Fruit fly (Drosophila melanogaster) whole organism, adult: Measurements from ENCODE around the gene CG15040.
A peak's percentile ranks its signal among the peaks of the same experiment; 100 is the strongest.

Experiments
- CG11617 ChIP-seq: fragments of 200-800 bp; sonication (Bioruptor generic); optimal IDR thresholded peaks from 2 replicates; lab custom pipeline; 2017; ENCODE audit warnings: mild to moderate bottlenecking, missing biosample characterization, missing genetic modification reagents, missing genetic modification characterization
- CG12768 ChIP-seq: fragments of 200-800 bp; sonication (Bioruptor generic); optimal IDR thresholded peaks from 2 replicates; lab custom pipeline; 2017; ENCODE audit warnings: missing biosample characterization, missing genetic modification characterization, mild to moderate bottlenecking, moderate library complexity, missing genetic modification reagents
- CG14711 ChIP-seq: fragments of 200-800 bp; sonication (Bioruptor generic); optimal IDR thresholded peaks from 2 replicates; lab custom pipeline; 2018; ENCODE audit warnings: missing biosample characterization, mild to moderate bottlenecking, missing genetic modification characterization, moderate library complexity
- CG1620 ChIP-seq: fragments of 200-800 bp; sonication (Bioruptor generic); optimal IDR thresholded peaks from 2 replicates; lab custom pipeline; 2016; ENCODE audit warnings: missing biosample characterization, missing genetic modification characterization
- CG33017 ChIP-seq: fragments of 200-800 bp; sonication (Bioruptor generic); optimal IDR thresholded peaks from 2 replicates; lab custom pipeline; 2018; ENCODE audit warnings: missing biosample characterization, mild to moderate bottlenecking, missing genetic modification characterization, moderate library complexity
- CG5204 ChIP-seq: fragments of 200-800 bp; sonication (Bioruptor generic); optimal IDR thresholded peaks from 2 replicates; lab custom pipeline; 2016; ENCODE audit warnings: missing biosample characterization, missing genetic modification characterization
- CG7045 ChIP-seq: fragments of 200-800 bp; sonication (Bioruptor generic); optimal IDR thresholded peaks from 2 replicates; lab custom pipeline; 2017; ENCODE audit warnings: missing biosample characterization, mild to moderate bottlenecking, missing genetic modification characterization
- CG7101 ChIP-seq: fragments of 200-800 bp; sonication (Bioruptor generic); optimal IDR thresholded peaks from 2 replicates; lab custom pipeline; 2018; ENCODE audit warnings: missing biosample characterization, mild to moderate bottlenecking, missing genetic modification characterization, moderate library complexity
- Clk ChIP-seq: fragments of 200-800 bp; sonication (Bioruptor generic); optimal IDR thresholded peaks from 2 replicates; lab custom pipeline; 2017; ENCODE audit warnings: missing biosample characterization, missing genetic modification characterization
- Crg-1 ChIP-seq: fragments of 200-800 bp; sonication (Bioruptor generic); optimal IDR thresholded peaks from 2 replicates; lab custom pipeline; 2016; ENCODE audit warnings: missing biosample characterization, missing genetic modification characterization
- Hr96 ChIP-seq: fragments of 200-800 bp; sonication (Bioruptor generic); optimal IDR thresholded peaks from 2 replicates; lab custom pipeline; 2016; ENCODE audit warnings: missing biosample characterization, missing genetic modification characterization
- Mnt ChIP-seq: fragments of 200-800 bp; sonication (Bioruptor generic); optimal IDR thresholded peaks from 2 replicates; lab custom pipeline; 2016; ENCODE audit warnings: missing biosample characterization, mild to moderate bottlenecking, missing genetic modification characterization
- bab1 ChIP-seq: fragments of 200-800 bp; sonication (Bioruptor generic); optimal IDR thresholded peaks from 3 replicates; lab custom pipeline; 2019; ENCODE audit warnings: missing biosample characterization, mild to moderate bottlenecking, missing genetic modification characterization, moderate library complexity
- cic ChIP-seq: fragments of 200-800 bp; sonication (Bioruptor generic); optimal IDR thresholded peaks from 2 replicates; lab custom pipeline; 2017; ENCODE audit warnings: missing biosample characterization, mild to moderate bottlenecking, missing genetic modification characterization, moderate library complexity
- cnc ChIP-seq, 2 experiments: fragments of >200 bp; optimal IDR thresholded peaks; 2 replicates each; lab custom pipeline; 2017
- kay ChIP-seq: fragments of 200-800 bp; sonication (Bioruptor generic); peaks from one replicate; lab custom pipeline; 2016; ENCODE audit warnings: missing biosample characterization, missing genetic modification characterization, borderline replicate concordance
- ovo ChIP-seq: fragments of 200-800 bp; sonication (Bioruptor generic); optimal IDR thresholded peaks from 2 replicates; lab custom pipeline; 2016; ENCODE audit warnings: missing biosample characterization, missing genetic modification characterization
- pad ChIP-seq: fragments of 200-800 bp; sonication (Bioruptor generic); optimal IDR thresholded peaks from 3 replicates; lab custom pipeline; 2017; ENCODE audit warnings: missing biosample characterization, missing genetic modification characterization, mild to moderate bottlenecking, moderate library complexity, missing genetic modification reagents
- tj ChIP-seq: fragments of 200-800 bp; sonication (Bioruptor generic); optimal IDR thresholded peaks from 3 replicates; lab custom pipeline; 2017; ENCODE audit warnings: missing biosample characterization, mild to moderate bottlenecking, missing genetic modification characterization, moderate library complexity
- toe ChIP-seq: fragments of 200-800 bp; sonication (Bioruptor generic); optimal IDR thresholded peaks from 2 replicates; lab custom pipeline; 2016; ENCODE audit warnings: missing biosample characterization, missing genetic modification characterization

The CG15040 gene

DNA sequence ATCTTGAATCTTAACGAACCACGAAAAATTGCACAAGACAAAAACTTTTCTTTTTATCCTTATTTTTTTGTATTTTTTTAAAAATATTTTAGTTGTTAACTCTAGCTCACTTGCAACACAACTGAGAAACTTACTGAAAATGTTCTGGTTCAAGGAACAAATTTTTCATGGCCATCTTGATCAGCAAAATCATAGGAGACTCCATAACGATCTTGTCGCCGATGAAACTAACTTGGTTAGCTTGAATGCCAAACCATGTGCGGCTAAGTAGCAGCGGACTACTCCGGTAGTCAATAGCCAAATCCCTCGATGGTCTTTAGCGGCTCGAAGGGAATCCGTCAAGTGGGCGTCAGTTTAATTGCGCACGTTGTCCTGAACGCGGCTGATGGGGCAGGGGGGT is at the start of gene CG15040:
Gene CG15040 (minus strand): TSS at position 101 of the 400 bp plus-strand sequence.
- no peak for TF ChIP-seq CG7101 (tag; lab: Kevin White, UChicago)
- no peak for TF ChIP-seq cic (GFP tag; lab: Kevin White, UChicago)
- TF ChIP-seq CG5204: no peak
- TF ChIP-seq ovo (GFP tag; lab: Kevin White, UChicago): no peak
- no peak for TF ChIP-seq tj (GFP tag; lab: Kevin White, UChicago)
- no peak for TF ChIP-seq Crg-1 (GFP tag; lab: Kevin White, UChicago)
- TF ChIP-seq CG14711 (tag; lab: Kevin White, UChicago): no peak
- TF ChIP-seq CG7045 (GFP tag; lab: Kevin White, UChicago): no peak
- no peak for TF ChIP-seq kay (GFP tag; lab: Kevin White, UChicago)
- no peak for TF ChIP-seq cnc (optimal IDR thresholded peaks at IDR 0.05; lab: Kevin White, UChicago)
- TF ChIP-seq CG33017 (tag; lab: Kevin White, UChicago): no peak
- no peak for TF ChIP-seq Clk (GFP tag; lab: Kevin White, UChicago)
- TF ChIP-seq Mnt: no peak

DNA sequence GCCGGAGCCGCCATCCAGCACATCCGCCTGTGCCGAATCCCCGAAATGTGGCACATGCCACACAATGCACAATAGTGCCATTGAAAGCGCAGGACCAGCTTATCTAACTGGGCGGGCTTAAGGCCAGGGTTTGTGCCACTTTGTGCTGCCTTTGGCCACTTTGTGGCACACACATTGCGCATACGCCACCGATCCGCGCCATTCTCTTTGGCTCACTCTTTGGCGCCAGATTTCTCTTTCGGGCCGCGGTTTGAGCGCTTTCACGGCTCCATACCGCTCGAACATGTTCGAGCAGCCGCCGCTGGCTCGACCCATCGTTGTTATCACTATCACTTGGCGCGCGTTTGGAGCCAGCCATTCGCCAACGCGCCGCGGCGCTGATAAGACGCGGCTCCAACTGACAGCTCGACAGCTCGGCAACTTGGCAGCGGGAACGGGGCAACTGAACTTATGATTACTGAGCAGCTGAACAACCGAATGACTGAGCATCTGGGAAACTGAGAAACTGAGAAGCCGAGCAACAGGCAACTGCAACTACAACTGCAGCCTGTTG is 48.4 kb upstream of the CG15040 start:
- TF ChIP-seq CG7045 (GFP tag; lab: Kevin White, UChicago) (no peak), pad (GFP tag; lab: Kevin White, UChicago) (no peak), ovo (GFP tag; lab: Kevin White, UChicago) (no peak)

DNA sequence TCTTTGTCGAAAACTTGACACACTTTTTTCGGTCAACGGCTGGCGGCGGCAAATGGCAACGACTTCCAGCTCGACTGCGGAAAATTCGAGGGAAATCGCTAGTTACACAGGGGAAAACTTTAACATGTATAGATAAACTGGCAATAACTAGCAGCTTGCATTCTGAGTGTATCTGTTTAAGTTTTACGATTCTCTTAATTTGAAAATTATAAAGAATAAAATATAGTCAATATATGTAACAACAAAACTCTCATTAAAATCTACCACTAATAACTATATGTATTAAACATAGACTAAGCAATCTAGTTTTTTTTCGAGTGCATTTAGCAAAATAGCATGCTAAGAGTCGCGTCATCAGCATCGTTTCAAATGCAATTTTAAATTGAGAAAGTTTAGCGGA is 46.0 kb upstream of the CG15040 start:
- no peak for TF ChIP-seq CG12768 (GFP tag; lab: Kevin White, UChicago)
- no peak for TF ChIP-seq pad (GFP tag; lab: Kevin White, UChicago)
- no peak for TF ChIP-seq tj (GFP tag; lab: Kevin White, UChicago)
- no peak for TF ChIP-seq CG14711 (tag; lab: Kevin White, UChicago)

DNA sequence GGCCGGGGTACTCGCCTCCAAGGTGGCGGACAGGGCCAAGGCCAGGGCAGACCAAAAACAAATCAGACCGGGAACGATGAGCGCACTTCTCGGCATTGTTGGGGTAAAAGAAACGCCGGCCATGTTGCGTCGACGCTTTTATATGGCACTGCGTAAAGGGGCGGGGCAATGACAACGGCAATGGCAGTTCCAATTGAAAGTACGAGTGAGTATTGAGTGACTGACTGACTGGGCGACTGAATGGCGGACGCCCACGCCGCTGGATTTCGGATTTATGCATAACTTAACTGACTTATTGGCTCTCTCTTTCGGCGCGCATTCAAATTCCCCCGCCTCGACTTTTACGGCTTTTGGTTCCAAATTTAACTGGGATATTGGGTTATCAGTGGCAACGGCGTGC is 44.7 kb upstream of the CG15040 start, which contains the start of gene CG6696:
Gene CG6696 (minus strand): TSS at position 101 of the 400 bp plus-strand sequence.
- TF ChIP-seq Hr96 (GFP tag; lab: Kevin White, UChicago): no peak
- no peak for TF ChIP-seq Crg-1 (GFP tag; lab: Kevin White, UChicago)
- TF ChIP-seq CG7045 (GFP tag; lab: Kevin White, UChicago): no peak
- no peak for TF ChIP-seq tj (GFP tag; lab: Kevin White, UChicago)
- no peak for TF ChIP-seq bab1 (GFP tag; lab: Kevin White, UChicago)
- no peak for TF ChIP-seq CG7101 (tag; lab: Kevin White, UChicago)
- TF ChIP-seq pad (GFP tag; lab: Kevin White, UChicago): no peak
- no peak for TF ChIP-seq Mnt

DNA sequence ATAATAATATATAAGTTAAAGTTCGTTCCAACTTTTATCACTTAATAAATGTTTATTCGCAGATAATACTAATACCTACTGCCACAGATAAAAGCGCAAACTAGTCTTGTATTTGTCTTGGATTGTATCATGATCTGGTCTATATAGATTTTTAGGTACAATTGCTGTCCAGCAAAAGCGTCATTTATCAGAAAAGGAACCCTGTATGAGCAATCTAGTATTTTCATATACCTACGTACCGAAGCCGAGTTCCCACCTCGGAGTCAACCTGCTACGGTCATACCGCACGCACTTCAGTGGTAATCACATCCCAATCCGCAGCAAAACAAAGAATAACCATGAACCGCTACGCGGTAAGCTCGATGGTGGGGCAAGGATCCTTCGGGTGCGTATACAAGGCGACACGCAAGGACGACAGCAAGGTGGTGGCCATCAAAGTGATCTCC is 40.1 kb upstream of the CG15040 start, which contains the start of gene fu:
Gene fu (plus strand): TSS at position 254 of the 446 bp plus-strand sequence.
- peak; percentile 11 for TF ChIP-seq bab1 (GFP tag; lab: Kevin White, UChicago)
- TF ChIP-seq ovo (GFP tag; lab: Kevin White, UChicago): no peak
- TF ChIP-seq Mnt: no peak
- TF ChIP-seq CG33017 (tag; lab: Kevin White, UChicago): peak; percentile 26
- TF ChIP-seq Crg-1 (GFP tag; lab: Kevin White, UChicago): no peak
- no peak for TF ChIP-seq cnc (optimal IDR thresholded peaks at IDR 0.05; lab: Kevin White, UChicago)
- TF ChIP-seq tj (GFP tag; lab: Kevin White, UChicago): peak; percentile 16
- TF ChIP-seq CG1620 (GFP tag; lab: Kevin White, UChicago): no peak
- no peak for TF ChIP-seq Hr96 (GFP tag; lab: Kevin White, UChicago)
- no peak for TF ChIP-seq cic (GFP tag; lab: Kevin White, UChicago)
- TF ChIP-seq CG5204: no peak
- TF ChIP-seq Clk (GFP tag; lab: Kevin White, UChicago): no peak
- peak; percentile 54 for TF ChIP-seq CG11617
- TF ChIP-seq kay (GFP tag; lab: Kevin White, UChicago): no peak
- TF ChIP-seq CG14711 (tag; lab: Kevin White, UChicago): peak; percentile 8
- no peak for TF ChIP-seq CG12768 (GFP tag; lab: Kevin White, UChicago)
- no peak for TF ChIP-seq toe (GFP tag; lab: Kevin White, UChicago)
- peak; percentile 63 for TF ChIP-seq CG7101 (tag; lab: Kevin White, UChicago)
- TF ChIP-seq CG7045 (GFP tag; lab: Kevin White, UChicago): no peak
- peak; percentile 8 for TF ChIP-seq pad (GFP tag; lab: Kevin White, UChicago)

DNA sequence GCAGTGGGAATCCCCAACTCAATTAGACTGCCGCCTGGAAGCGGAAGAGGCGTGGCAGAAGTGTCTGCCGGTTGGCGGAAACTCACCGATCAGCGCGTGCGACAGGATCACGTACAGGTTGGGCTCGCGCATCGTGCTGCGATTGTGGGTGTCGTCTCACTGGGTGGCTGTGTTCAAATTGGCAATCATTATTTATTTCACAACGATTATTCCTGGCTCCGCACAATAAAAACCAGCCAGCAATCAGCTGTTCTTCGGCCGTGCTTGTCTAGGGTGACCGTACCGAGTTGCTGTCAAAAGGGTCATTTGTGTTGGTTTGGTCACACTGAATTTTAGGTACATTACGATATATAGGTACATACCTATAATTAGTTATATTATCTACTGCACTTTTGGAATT is 39.6 kb upstream of the CG15040 start, which contains the start of gene CG6659:
Gene CG6659 (minus strand): TSS at position 275 of the 400 bp plus-strand sequence.
- TF ChIP-seq Clk (GFP tag; lab: Kevin White, UChicago): no peak
- no peak for TF ChIP-seq cnc (optimal IDR thresholded peaks at IDR 0.05; lab: Kevin White, UChicago)
- TF ChIP-seq tj (GFP tag; lab: Kevin White, UChicago): no peak
- no peak for TF ChIP-seq Mnt

DNA sequence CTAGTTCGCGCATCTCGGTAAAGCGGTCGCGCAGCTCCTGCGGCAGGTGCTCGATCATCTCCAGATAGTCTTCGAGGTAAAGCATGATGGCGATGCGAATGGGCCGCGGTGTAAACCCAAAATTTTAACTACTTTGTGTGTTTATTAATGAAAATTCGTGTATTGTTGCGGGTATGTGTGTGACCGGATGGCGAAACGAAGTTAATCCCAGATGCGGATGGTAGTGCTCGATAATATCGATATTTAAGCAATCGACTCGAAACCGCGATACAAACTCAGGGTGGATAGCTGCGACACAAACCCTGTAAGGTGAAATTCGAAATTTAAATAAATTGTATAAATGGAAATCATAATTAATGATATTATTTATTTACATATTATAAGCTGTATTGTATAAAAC is 35.5 kb upstream of the CG15040 start, which contains the start of gene Ing3:
Gene Ing3 (minus strand): TSS at position 213 of the 400 bp plus-strand sequence.
- TF ChIP-seq bab1 (GFP tag; lab: Kevin White, UChicago): peak; percentile 40
- no peak for TF ChIP-seq toe (GFP tag; lab: Kevin White, UChicago)
